Fruit fly (Drosophila melanogaster) whole organism, embryonic: ENCODE data around the gene CheA75a.
A peak's percentile ranks its signal among the peaks of the same experiment; 100 is the strongest.

Experiments
- Abd-B ChIP-seq: fragments of 200-800 bp; sonication (Bioruptor generic); optimal IDR thresholded peaks from 2 replicates; lab custom pipeline; 2018; ENCODE audit warnings: missing biosample characterization, mild to moderate bottlenecking, missing genetic modification characterization, moderate library complexity
- Adf1 ChIP-seq: fragments of 200-800 bp; sonication (Bioruptor generic); IDR thresholded peaks from 2 replicates; pipeline ENCODE4 v1.3.6; 2022; ENCODE audit warnings: missing biosample characterization, missing genetic modification characterization
- Blimp-1 ChIP-seq: fragments of 200-800 bp; sonication (Bioruptor generic); optimal IDR thresholded peaks from 3 replicates; lab custom pipeline; 2018; ENCODE audit warnings: missing biosample characterization, missing genetic modification characterization, mild to moderate bottlenecking, moderate library complexity, missing genetic modification reagents
- CG10565 ChIP-seq: fragments of 200-800 bp; sonication (Bioruptor generic); optimal IDR thresholded peaks from 3 replicates; lab custom pipeline; 2016; ENCODE audit warnings: missing biosample characterization, mild to moderate bottlenecking, missing genetic modification characterization
- CG13296 ChIP-seq: fragments of 200-800 bp; sonication (Bioruptor generic); optimal IDR thresholded peaks from 3 replicates; lab custom pipeline; 2018; ENCODE audit warnings: missing biosample characterization, mild to moderate bottlenecking, missing genetic modification characterization
- CG14667 ChIP-seq: fragments of 200-800 bp; sonication (Bioruptor generic); IDR thresholded peaks from 2 replicates; pipeline ENCODE4 v1.3.6; 2022; ENCODE audit warnings: missing biosample characterization, missing genetic modification characterization
- CG14965 ChIP-seq: fragments of 200-800 bp; sonication (Bioruptor generic); optimal IDR thresholded peaks from 2 replicates; lab custom pipeline; 2016; ENCODE audit warnings: missing biosample characterization, missing genetic modification characterization, borderline replicate concordance
- CG15269 ChIP-seq: fragments of 200-800 bp; sonication (Bioruptor generic); optimal IDR thresholded peaks from 2 replicates; lab custom pipeline; 2018; ENCODE audit warnings: missing biosample characterization, mild to moderate bottlenecking, missing genetic modification characterization, moderate library complexity
- CG17359 ChIP-seq: fragments of 200-800 bp; sonication (Bioruptor generic); optimal IDR thresholded peaks from 3 replicates; lab custom pipeline; 2018; ENCODE audit warnings: missing biosample characterization, mild to moderate bottlenecking, missing genetic modification characterization, moderate library complexity
- CG1792 ChIP-seq: fragments of 200-800 bp; sonication (Bioruptor generic); optimal IDR thresholded peaks from 2 replicates; lab custom pipeline; 2016; ENCODE audit warnings: missing biosample characterization, missing genetic modification characterization
- CG18011 ChIP-seq: fragments of 200-800 bp; sonication (Bioruptor generic); optimal IDR thresholded peaks from 2 replicates; lab custom pipeline; 2017; ENCODE audit warnings: missing biosample characterization, missing genetic modification characterization, mild to moderate bottlenecking, moderate library complexity, missing genotype
- CG18476 ChIP-seq: fragments of 200-800 bp; sonication (Bioruptor generic); optimal IDR thresholded peaks from 2 replicates; lab custom pipeline; 2016; ENCODE audit warnings: missing biosample characterization, mild to moderate bottlenecking, missing genetic modification characterization
- CG2199 ChIP-seq: fragments of 200-800 bp; sonication (Bioruptor generic); IDR thresholded peaks from 3 replicates; pipeline ENCODE4 v1.3.6; 2022; ENCODE audit warnings: missing biosample characterization, missing genetic modification characterization
- CG2875 ChIP-seq: fragments of 200-800 bp; sonication (Bioruptor generic); optimal IDR thresholded peaks from 2 replicates; lab custom pipeline; 2017; ENCODE audit warnings: missing biosample characterization, mild to moderate bottlenecking, missing genetic modification characterization, missing genetic modification reagents
- CG30020 ChIP-seq: fragments of 200-800 bp; optimal IDR thresholded peaks from 2 replicates; lab custom pipeline; 2019; ENCODE audit warnings: missing biosample characterization, mild to moderate bottlenecking, missing genetic modification characterization, moderate library complexity
- CG3163 ChIP-seq: fragments of 200-800 bp; sonication (Bioruptor generic); optimal IDR thresholded peaks from 3 replicates; lab custom pipeline; 2016; ENCODE audit warnings: missing biosample characterization, missing genetic modification characterization
- CG32772 ChIP-seq: fragments of 200-800 bp; sonication (Bioruptor generic); IDR thresholded peaks from 2 replicates; pipeline ENCODE4 v1.3.6; 2022; ENCODE audit warnings: missing biosample characterization, missing genetic modification characterization
- CG34376 ChIP-seq: fragments of 200-800 bp; sonication (Bioruptor generic); optimal IDR thresholded peaks from 2 replicates; lab custom pipeline; 2018; ENCODE audit warnings: missing biosample characterization, mild to moderate bottlenecking, missing genetic modification characterization
- CG3847 ChIP-seq: fragments of 200-800 bp; sonication (Bioruptor generic); IDR thresholded peaks from 2 replicates; pipeline ENCODE4 v1.3.6; 2022; ENCODE audit warnings: missing biosample characterization, missing genetic modification characterization
- CG4617 ChIP-seq: fragments of 200-800 bp; sonication (Bioruptor generic); optimal IDR thresholded peaks from 3 replicates; lab custom pipeline; 2016; ENCODE audit warnings: missing biosample characterization, missing genetic modification characterization, borderline replicate concordance
- CG7372 ChIP-seq: fragments of 200-800 bp; sonication (Bioruptor generic); IDR thresholded peaks from 2 replicates; pipeline ENCODE4 v1.3.6; 2022; ENCODE audit warnings: missing biosample characterization, missing genetic modification characterization
- CG8924 ChIP-seq: fragments of 200-800 bp; optimal IDR thresholded peaks from 3 replicates; lab custom pipeline; 2019; ENCODE audit warnings: missing biosample characterization, mild to moderate bottlenecking, missing genetic modification characterization, moderate library complexity
- CG9932 ChIP-seq: fragments of 200-800 bp; sonication (Bioruptor generic); IDR thresholded peaks from 2 replicates; pipeline ENCODE4 v1.3.6; 2022; ENCODE audit warnings: missing biosample characterization, missing genetic modification characterization
- Lhr ChIP-seq: fragments of 200-800 bp; sonication (Bioruptor generic); optimal IDR thresholded peaks from 3 replicates; lab custom pipeline; 2017; ENCODE audit warnings: mild to moderate bottlenecking, missing biosample characterization, missing genetic modification reagents, missing genetic modification characterization
- Lpt ChIP-seq: fragments of >200 bp; optimal IDR thresholded peaks from 2 replicates; lab custom pipeline; 2018; ENCODE audit warnings: missing biosample characterization, missing genetic modification characterization
- Med ChIP-seq: fragments of 200-800 bp; sonication (Bioruptor generic); peaks from one replicate; lab custom pipeline; 2016; ENCODE audit warnings: missing biosample characterization, missing genetic modification characterization, mild to moderate bottlenecking, inconsistent platforms, moderate library complexity
- Nf-YC ChIP-seq: fragments of 200-800 bp; optimal IDR thresholded peaks from 3 replicates; lab custom pipeline; 2019; ENCODE audit warnings: missing biosample characterization, mild to moderate bottlenecking, missing genetic modification characterization, moderate library complexity
- Opbp ChIP-seq: fragments of 200-800 bp; sonication (Bioruptor generic); IDR thresholded peaks from 3 replicates; pipeline ENCODE4 v1.3.6; 2022; ENCODE audit warnings: missing biosample characterization, missing genetic modification characterization; ENCODE audit not compliant: partially characterized antibody
- Ptx1 ChIP-seq: fragments of 200-800 bp; sonication (Bioruptor generic); IDR thresholded peaks from 2 replicates; pipeline ENCODE4 v1.3.6; 2022; ENCODE audit warnings: missing biosample characterization, missing genetic modification characterization
- amos ChIP-seq: fragments of 200-800 bp; sonication (Bioruptor generic); IDR thresholded peaks from 2 replicates; pipeline ENCODE4 v1.3.6; 2022; ENCODE audit warnings: missing biosample characterization, missing genetic modification characterization; ENCODE audit not compliant: partially characterized antibody
- caup ChIP-seq: fragments of 200-800 bp; sonication (Bioruptor generic); optimal IDR thresholded peaks from 3 replicates; lab custom pipeline; 2017; ENCODE audit warnings: missing biosample characterization, mild to moderate bottlenecking, missing genetic modification characterization, moderate library complexity; ENCODE audit not compliant: severe bottlenecking
- chn ChIP-seq: fragments of 200-800 bp; sonication (Bioruptor generic); optimal IDR thresholded peaks from 2 replicates; lab custom pipeline; 2016; ENCODE audit warnings: missing biosample characterization, missing genetic modification characterization
- corto ChIP-seq: fragments of 200-800 bp; sonication (Bioruptor generic); optimal IDR thresholded peaks from 2 replicates; lab custom pipeline; 2016; ENCODE audit warnings: missing biosample characterization, mild to moderate bottlenecking, missing genetic modification characterization, moderate library complexity
- gem ChIP-seq: fragments of 200-800 bp; sonication (Bioruptor generic); optimal IDR thresholded peaks from 2 replicates; lab custom pipeline; 2019; ENCODE audit warnings: missing biosample characterization, mild to moderate bottlenecking, missing genetic modification characterization, moderate library complexity
- gfzf ChIP-seq: fragments of 200-800 bp; sonication (Bioruptor generic); optimal IDR thresholded peaks from 2 replicates; lab custom pipeline; 2016; ENCODE audit warnings: missing biosample characterization, mild to moderate bottlenecking, missing genetic modification characterization, moderate library complexity
- gt ChIP-seq: fragments of 200-800 bp; sonication (Bioruptor generic); IDR thresholded peaks from 2 replicates; pipeline ENCODE4 v1.3.6; 2022; ENCODE audit warnings: missing biosample characterization, missing genetic modification characterization
- knrl ChIP-seq: fragments of 200-800 bp; sonication (Bioruptor generic); IDR thresholded peaks from 3 replicates; pipeline ENCODE4 v1.3.6; 2022; ENCODE audit warnings: missing biosample characterization, missing genetic modification characterization; ENCODE audit not compliant: partially characterized antibody
- lbe ChIP-seq: fragments of 200-800 bp; sonication (Bioruptor generic); optimal IDR thresholded peaks from 2 replicates; lab custom pipeline; 2016; ENCODE audit warnings: missing biosample characterization, mild to moderate bottlenecking, missing genetic modification characterization
- lola ChIP-seq, 3 experiments: fragments of >200 bp in 2 of 3; fragments of 200-800 bp in 1 of 3; sonication (Bioruptor generic) in 1 of 3; optimal IDR thresholded peaks; 2 replicates each; lab custom pipeline; 2017 to 2019; ENCODE audit warnings: missing biosample characterization in 3 of 3, missing genetic modification characterization in 3 of 3, mild to moderate bottlenecking in 1 of 3, moderate library complexity in 1 of 3
- luna ChIP-seq: fragments of 200-800 bp; sonication (Bioruptor generic); optimal IDR thresholded peaks from 2 replicates; lab custom pipeline; 2016; ENCODE audit warnings: missing biosample characterization, missing genetic modification characterization
- nau ChIP-seq: fragments of 200-800 bp; sonication (Bioruptor generic); optimal IDR thresholded peaks from 3 replicates; lab custom pipeline; 2017; ENCODE audit warnings: missing biosample characterization, mild to moderate bottlenecking, missing genetic modification characterization, missing genetic modification reagents
- nom ChIP-seq: fragments of 200-800 bp; sonication (Bioruptor generic); optimal IDR thresholded peaks from 2 replicates; lab custom pipeline; 2017; ENCODE audit warnings: missing biosample characterization, missing genetic modification characterization, mild to moderate bottlenecking, moderate library complexity, missing genetic modification reagents
- pho ChIP-seq: fragments of 200-800 bp; sonication (Bioruptor generic); optimal IDR thresholded peaks from 2 replicates; lab custom pipeline; 2016; ENCODE audit warnings: missing biosample characterization, missing genetic modification characterization
- row ChIP-seq: fragments of 200-800 bp; sonication (Bioruptor generic); IDR thresholded peaks from 3 replicates; pipeline ENCODE4 v1.3.6; 2022; ENCODE audit warnings: missing biosample characterization, missing genetic modification characterization
- sens ChIP-seq: fragments of 200-800 bp; sonication (Bioruptor generic); peaks from one replicate; lab custom pipeline; 2016; ENCODE audit warnings: missing biosample characterization, missing genetic modification characterization
- sisA ChIP-seq: fragments of 200-800 bp; sonication (Bioruptor generic); IDR thresholded peaks from 2 replicates; pipeline ENCODE4 v1.3.6; 2022; ENCODE audit warnings: missing biosample characterization, missing genetic modification characterization
- sr ChIP-seq: fragments of 200-800 bp; sonication (Bioruptor generic); IDR thresholded peaks from 3 replicates; pipeline ENCODE4 v1.3.6; 2022; ENCODE audit warnings: missing biosample characterization, missing genetic modification characterization
- wek ChIP-seq: fragments of 200-800 bp; sonication (Bioruptor generic); optimal IDR thresholded peaks from 3 replicates; lab custom pipeline; 2018; ENCODE audit warnings: missing biosample characterization, mild to moderate bottlenecking, missing genetic modification characterization, moderate library complexity
- zf30C ChIP-seq: fragments of 200-800 bp; sonication (Bioruptor generic); optimal IDR thresholded peaks from 3 replicates; lab custom pipeline; 2018; ENCODE audit warnings: missing biosample characterization, mild to moderate bottlenecking, missing genetic modification characterization

Gene CheA75a

dm6 chr3L:18273121-18273520 lies 21.2 kb downstream of the CheA75a start (continued):
- TF ChIP-seq CG1792 (GFP tag; lab: Kevin White, UChicago) (no peak), lbe (no peak)

dm6 chr3L:18274188-18274587 lies 22.3 kb downstream of the CheA75a start:
- TF ChIP-seq CG14965 (no peak), nom (GFP tag; lab: Kevin White, UChicago) (peak; percentile 15), sr (GFP tag; lab: Robert Waterston, UW) (no peak), CG13296 (no peak), caup (GFP tag; lab: Kevin White, UChicago) (no peak), CG4617 (no peak), Blimp-1 (peak; percentile 23), CG8924 (tag; lab: Kevin White, UChicago) (peak; percentile 32), CG30020 (tag; lab: Kevin White, UChicago) (no peak), CG18476 (GFP tag; lab: Kevin White, UChicago) (no peak), chn (GFP tag; lab: Kevin White, UChicago) (no peak), zf30C (no peak), CG7372 (no peak), Opbp (GFP tag; lab: Robert Waterston, UW) (no peak), CG18011 (GFP tag; lab: Kevin White, UChicago) (no peak), luna (GFP tag; lab: Kevin White, UChicago) (no peak), Lpt (GFP tag; lab: Kevin White, UChicago) (no peak), amos (GFP tag; lab: Robert Waterston, UW) (no peak), pho (GFP tag; lab: Kevin White, UChicago) (no peak), CG9932 (GFP tag; lab: Robert Waterston, UW) (no peak), Abd-B (GFP tag; lab: Kevin White, UChicago) (no peak), Lhr (GFP tag; lab: Kevin White, UChicago) (peak; percentile 1), row (GFP tag; lab: Robert Waterston, UW) (peak; percentile 57; the same call in 2 of the 3 replicates), Med (GFP tag; lab: Kevin White, UChicago) (peak; percentile 53), sens (GFP tag; lab: Kevin White, UChicago) (peak; percentile 60), CG32772 (no peak), CG3163 (GFP tag; lab: Kevin White, UChicago) (no peak), CG34376 (GFP tag; lab: Kevin White, UChicago) (no peak), CG14667 (GFP tag; lab: Robert Waterston, UW) (no peak), Nf-YC (no peak), lola (GFP tag; optimal IDR thresholded peaks at IDR 0.05; lab: Kevin White, UChicago) (peak in 1 of 3 experiments; percentile 54), corto (GFP tag; lab: Kevin White, UChicago) (no peak), gfzf (GFP tag; lab: Kevin White, UChicago) (no peak), Ptx1 (GFP tag; lab: Robert Waterston, UW) (no peak), CG2199 (GFP tag; lab: Robert Waterston, UW) (no peak), sisA (no peak), gt (no peak), CG3847 (no peak), Adf1 (GFP tag; lab: Robert Waterston, UW) (no peak), CG10565 (GFP tag; lab: Kevin White, UChicago) (no peak), CG17359 (tag; lab: Kevin White, UChicago) (peak; percentile 28), nau (GFP tag; lab: Kevin White, UChicago) (no peak), wek (GFP tag; lab: Kevin White, UChicago) (no peak), CG15269 (no peak), gem (tag; lab: Kevin White, UChicago) (peak; percentile 45), CG2875 (GFP tag; lab: Kevin White, UChicago) (no peak), knrl (no peak)
